Fruit fly (Drosophila melanogaster): ENCODE data around the gene Ilp8.
A peak's percentile ranks its signal among the peaks of the same experiment; 100 is the strongest.

Gene Ilp8

DNA sequence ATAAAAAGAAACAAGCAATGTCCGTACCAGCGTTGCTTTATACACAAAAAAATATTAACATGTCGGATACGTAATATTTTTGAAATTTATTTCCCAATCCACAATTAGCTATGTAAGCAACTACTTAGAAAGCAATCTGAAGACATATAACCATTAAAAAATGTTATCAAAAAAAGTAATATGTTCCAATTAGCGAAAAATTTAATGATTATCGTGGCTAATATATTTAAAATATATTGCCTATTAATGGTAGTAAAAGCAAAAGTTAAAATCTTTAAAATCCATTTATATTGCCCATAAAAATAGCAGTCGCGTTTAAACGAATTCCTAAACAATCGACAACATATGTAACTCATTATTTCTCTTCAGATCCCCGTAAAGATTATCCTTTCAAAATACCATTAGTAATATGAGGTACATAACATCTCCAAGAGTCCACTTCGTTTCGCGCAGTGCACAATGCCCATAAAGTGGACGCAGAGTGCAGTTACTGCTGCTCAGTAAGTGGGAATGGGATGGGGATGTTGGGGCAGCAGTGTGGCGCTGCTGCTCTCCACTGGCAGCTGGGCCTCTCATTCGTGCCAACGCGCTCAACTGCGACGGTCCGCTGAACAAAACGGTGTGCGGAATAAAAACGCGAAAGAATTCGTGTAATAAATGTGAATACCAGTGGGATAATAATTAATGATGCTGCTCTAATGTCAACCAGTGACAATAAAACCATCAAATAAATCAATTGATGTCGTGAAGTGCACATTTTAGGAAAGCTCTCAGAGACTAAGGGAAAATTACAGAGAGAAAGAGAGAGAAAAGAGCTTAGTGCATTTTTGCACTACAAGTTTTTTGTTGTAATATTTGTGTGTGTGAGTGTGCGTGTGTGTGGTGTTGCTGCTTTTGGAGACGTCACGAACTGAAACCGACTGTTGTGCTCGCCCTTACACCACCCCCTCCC is 45.5 kb downstream of the Ilp8 start (continued):
- TF ChIP-seq CG16813 (GFP tag; IDR thresholded peaks at IDR 0.05; ENCODE audit: partially characterized antibody) (no peak), CG4404 (GFP tag; IDR thresholded peaks at IDR 0.05) (no peak), CG2116 (GFP tag; optimal IDR thresholded peaks at IDR 0.05) (peak; percentile 9), CG17612 (GFP tag; IDR thresholded peaks at IDR 0.05) (no peak), cad (GFP tag; optimal IDR thresholded peaks at IDR 0.05) (no peak), CG11085 (GFP tag; IDR thresholded peaks at IDR 0.05) (no peak), BtbVII (GFP tag; optimal IDR thresholded peaks at IDR 0.05) (peak; percentile 21), HmgZ (tag; optimal IDR thresholded peaks at IDR 0.05) (peak; percentile 7), Med (GFP tag) (peak; percentile 79), eyg (GFP tag; optimal IDR thresholded peaks at IDR 0.05) (no peak), CG6683 (GFP tag; optimal IDR thresholded peaks at IDR 0.05) (no peak), Hey (tag; optimal IDR thresholded peaks at IDR 0.05) (no peak), Mrtf (GFP tag; IDR thresholded peaks at IDR 0.05) (peak; percentile 65; the same call in 2 of the 3 replicates), pzg (GFP tag; optimal IDR thresholded peaks at IDR 0.05) (no peak), CG32532 (GFP tag; IDR thresholded peaks at IDR 0.05) (peak; percentile 43), CG10959 (GFP tag; IDR thresholded peaks at IDR 0.05) (no peak), Mad (GFP tag; optimal IDR thresholded peaks at IDR 0.05) (no peak), CG17328 (GFP tag; IDR thresholded peaks at IDR 0.05) (0 out of 2 replicates have a peak, but pooled peaks have one; percentile 43), fru (optimal IDR thresholded peaks at IDR 0.05) (no peak), unpg (GFP tag; optimal IDR thresholded peaks at IDR 0.05) (peak; percentile 9), CG2199 (GFP tag; IDR thresholded peaks at IDR 0.05) (no peak), CG33213 (GFP tag; optimal IDR thresholded peaks at IDR 0.05) (no peak), ttk (GFP tag; IDR thresholded peaks at IDR 0.05) (no peak), CG7271 (tag; optimal IDR thresholded peaks at IDR 0.05) (no peak), tup (GFP tag; optimal IDR thresholded peaks at IDR 0.05) (no peak), trh (GFP tag; optimal IDR thresholded peaks at IDR 0.05) (no peak), sd (tag; optimal IDR thresholded peaks at IDR 0.05) (peak; percentile 66), CG18764 (GFP tag; optimal IDR thresholded peaks at IDR 0.05) (no peak), CG7556 (GFP tag; optimal IDR thresholded peaks at IDR 0.05) (peak; percentile 85), PHDP (tag; optimal IDR thresholded peaks at IDR 0.05) (peak; percentile 28), CG6175 (GFP tag; IDR thresholded peaks at IDR 0.05) (0 out of 3 replicates have a peak, but pooled peaks have one; percentile 30), Dll (GFP tag; IDR thresholded peaks at IDR 0.05; ENCODE audit: partially characterized antibody) (peak; percentile 32; the same call in 2 of the 4 replicates), wdn (GFP tag; IDR thresholded peaks at IDR 0.05) (peak; percentile 21; the same call in 1 of the 2 replicates), CG2712 (tag; optimal IDR thresholded peaks at IDR 0.05) (peak; percentile 40), Side (GFP tag; optimal IDR thresholded peaks at IDR 0.05) (no peak), CG6791 (GFP tag; IDR thresholded peaks at IDR 0.05; ENCODE audit: partially characterized antibody) (no peak), Scr (GFP tag; IDR thresholded peaks at IDR 0.05; ENCODE audit: partially characterized antibody) (no peak), CG12299 (tag; optimal IDR thresholded peaks at IDR 0.05) (no peak), CG10979 (tag; optimal IDR thresholded peaks at IDR 0.05) (peak; percentile 47), CG14441 (GFP tag; IDR thresholded peaks at IDR 0.05) (peak; percentile 37; the same call in 1 of the 2 replicates), jing (GFP tag; optimal IDR thresholded peaks at IDR 0.05) (no peak), gsb-n (tag; optimal IDR thresholded peaks at IDR 0.05) (no peak), CG15479 (GFP tag; optimal IDR thresholded peaks at IDR 0.05) (no peak), Hr51 (GFP tag; optimal IDR thresholded peaks at IDR 0.05) (peak; percentile 18 to 64), CG12071 (GFP tag; optimal IDR thresholded peaks at IDR 0.05) (peak; percentile 31), CHES-1-like (GFP tag; optimal IDR thresholded peaks at IDR 0.05) (no peak), fd102C (GFP tag; optimal IDR thresholded peaks at IDR 0.05) (no peak), CG14050 (GFP tag; IDR thresholded peaks at IDR 0.05) (no peak), jigr1 (GFP tag; IDR thresholded peaks at IDR 0.05) (no peak)
